Worm (Caenorhabditis elegans): ENCODE measurements around the gene ZK546.5.

DNA sequence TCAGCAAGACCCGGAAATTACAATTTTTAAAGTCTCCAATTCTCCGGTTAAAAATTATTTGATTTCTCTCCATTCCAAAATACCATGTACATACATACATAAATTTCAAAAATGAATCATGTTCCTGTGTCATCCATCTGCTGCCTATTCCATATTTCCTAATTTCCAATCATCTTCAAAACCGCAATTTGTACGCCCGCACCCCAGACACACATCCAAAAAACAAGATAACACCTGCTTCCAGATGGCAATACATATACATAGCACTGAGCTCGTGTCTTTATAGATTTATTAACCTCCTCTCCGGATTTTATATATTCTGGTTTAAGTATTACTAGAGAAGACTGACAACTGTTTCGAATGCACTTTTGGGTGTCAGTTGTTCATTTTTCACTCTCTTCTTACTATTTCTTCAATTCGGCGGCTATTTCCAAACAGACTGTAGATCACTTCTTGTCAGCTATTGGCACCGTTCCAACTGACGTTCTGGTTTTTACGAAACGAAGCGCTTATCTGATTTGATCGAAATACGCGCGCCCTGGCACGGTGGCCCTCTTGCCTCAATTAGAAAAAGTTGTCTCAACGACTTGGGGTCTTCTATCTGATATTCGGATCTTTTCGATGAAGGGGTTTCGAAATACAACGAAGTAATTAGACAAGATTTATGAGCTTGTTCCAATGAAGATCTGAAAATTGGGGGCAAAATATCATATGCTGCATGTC is 46.2 kb downstream of the ZK546.5 start:
- TF ChIP-seq ceh-82 (tag; optimal IDR thresholded peaks at IDR 0.05) (no peak), pha-4 (tag; optimal IDR thresholded peaks at IDR 0.05) (no peak), ceh-28 (tag; optimal IDR thresholded peaks at IDR 0.05) (no peak), tbx-2 (tag; optimal IDR thresholded peaks at IDR 0.05) (no peak), ztf-11 (tag; optimal IDR thresholded peaks at IDR 0.05) (no peak), daf-12 (tag; optimal IDR thresholded peaks at IDR 0.05) (no peak), nhr-76 (tag; optimal IDR thresholded peaks at IDR 0.05) (no peak), snpc-4 (tag; optimal IDR thresholded peaks at IDR 0.05) (no peak), nhr-11 (tag; optimal IDR thresholded peaks at IDR 0.05) (no peak), egl-27 (tag; optimal IDR thresholded peaks at IDR 0.05) (no peak), fkh-10 (GFP tag; optimal IDR thresholded peaks at IDR 0.05) (no peak), lin-39 (tag; optimal IDR thresholded peaks at IDR 0.05) (no peak), nfya-1 (tag; optimal IDR thresholded peaks at IDR 0.05; ENCODE audit: insufficient read depth) (no peak), unc-62 (GFP tag; optimal IDR thresholded peaks at IDR 0.05) (no peak)

All from whole organism, L3 larva.